Worm (Caenorhabditis elegans) whole organism, L1 larva: Measurements from ENCODE around the gene T12A7.6.

Source experiments
- ama-1 ChIP-seq: fragments of 150-350 bp; optimal IDR thresholded peaks from 2 replicates; lab custom pipeline; 2014
- lin-39 ChIP-seq: fragments of 150-350 bp; optimal IDR thresholded peaks from 2 replicates; lab custom pipeline; 2014; ENCODE audit warnings: missing biosample characterization, missing genetic modification reagents, missing genetic modification characterization
- pqm-1 ChIP-seq: sonication (generic microtip); optimal IDR thresholded peaks from 3 replicates; lab custom pipeline; 2017; ENCODE audit warnings: missing biosample characterization, missing genetic modification characterization
- unc-62 ChIP-seq: fragments of 150-350 bp; optimal IDR thresholded peaks from 2 replicates; lab custom pipeline; 2014; ENCODE audit warnings: missing biosample characterization, missing genetic modification reagents, missing genetic modification characterization

- TF ChIP-seq unc-62 (GFP tag; lab: Kevin White, UChicago) (no peak), ama-1 (lab: Kevin White, UChicago) (no peak), lin-39 (tag; lab: Kevin White, UChicago) (no peak), pqm-1 (tag; lab: Kevin White, UChicago) (no peak)
Observed at ce11 chrIV:11738092-11738617, 10.9 kb upstream of the T12A7.6 start, which contains the start of gene K01A6.7.
